Worm (Caenorhabditis elegans): Measurements from ENCODE around the gene F32A11.1.

DNA sequence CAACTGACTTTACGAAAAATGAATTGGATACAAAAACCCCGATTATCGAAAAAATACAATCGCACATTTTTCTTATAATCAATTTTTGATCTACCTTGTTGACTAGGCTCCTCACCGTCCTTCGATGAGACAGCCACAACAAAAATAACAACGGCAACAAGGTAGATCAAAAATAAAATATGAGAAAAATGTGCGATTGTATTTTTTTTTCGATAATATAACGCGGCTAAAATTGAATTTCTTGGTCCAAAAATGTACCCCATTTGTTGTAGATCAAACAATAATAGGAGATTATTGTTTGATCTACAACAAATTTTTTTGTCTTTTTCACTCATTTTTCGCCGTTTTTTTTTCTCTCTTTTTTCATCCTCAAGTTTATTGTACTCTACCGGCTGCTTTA is 26.6 kb upstream of the F32A11.1 start:
- TF ChIP-seq Y55F3AM.14 (GFP tag; optimal IDR thresholded peaks at IDR 0.05) (no peak), R02D3.7 (tag; optimal IDR thresholded peaks at IDR 0.05) (no peak), mdl-1 (tag; optimal IDR thresholded peaks at IDR 0.05) (no peak), lin-13 (GFP tag; optimal IDR thresholded peaks at IDR 0.05) (no peak), gmeb-1 (tag; optimal IDR thresholded peaks at IDR 0.05) (no peak)
